Fruit fly (Drosophila melanogaster): ENCODE data around the gene Ggt-1.

Gene Ggt-1

DNA sequence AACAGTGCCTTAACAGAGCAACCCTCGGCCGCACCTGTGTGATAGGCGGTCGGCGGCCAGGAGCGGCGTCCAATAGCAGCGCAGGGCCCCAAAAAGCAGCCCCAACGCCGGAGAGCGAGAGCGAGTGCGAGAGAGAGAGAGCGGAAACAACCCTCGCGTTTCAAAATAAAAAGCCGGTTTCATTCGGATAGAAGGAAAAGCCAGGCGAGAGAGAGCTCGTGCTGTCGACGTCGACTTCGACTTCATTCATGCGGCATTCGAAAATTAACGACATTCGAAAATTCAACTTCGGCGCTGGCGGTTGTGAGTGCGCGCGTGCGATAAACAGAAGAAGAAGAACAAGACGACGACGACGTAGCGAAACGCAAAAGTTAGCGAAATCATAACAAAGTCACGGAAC, 22.1 kb upstream of the Ggt-1 start (continued):
- no peak for TF ChIP-seq vri (GFP tag; optimal IDR thresholded peaks at IDR 0.05)
- no peak for TF ChIP-seq Eip75B (GFP tag; optimal IDR thresholded peaks at IDR 0.05)
- no peak for TF ChIP-seq topi (GFP tag; optimal IDR thresholded peaks at IDR 0.05)
- no peak for TF ChIP-seq Ets21C (GFP tag; optimal IDR thresholded peaks at IDR 0.05)
- TF ChIP-seq lz (GFP tag; optimal IDR thresholded peaks at IDR 0.05): no peak
- no peak for TF ChIP-seq net (GFP tag; optimal IDR thresholded peaks at IDR 0.05)
- TF ChIP-seq ss (GFP tag; optimal IDR thresholded peaks at IDR 0.05): peak in 1 of 2 experiments; percentile 6
- peak; percentile 57 for TF ChIP-seq Eip78C (GFP tag)
- TF ChIP-seq CG4318 (GFP tag; optimal IDR thresholded peaks at IDR 0.05): no peak
- TF ChIP-seq CG32006 (GFP tag; optimal IDR thresholded peaks at IDR 0.05): no peak
- no peak for TF ChIP-seq acj6 (GFP tag; optimal IDR thresholded peaks at IDR 0.05)
- TF ChIP-seq CG31627 (GFP tag; optimal IDR thresholded peaks at IDR 0.05): no peak
- TF ChIP-seq Blimp-1 (GFP tag; optimal IDR thresholded peaks at IDR 0.05): no peak
- no peak for TF ChIP-seq Hr4 (GFP tag; optimal IDR thresholded peaks at IDR 0.05)
- no peak for TF ChIP-seq Sox15 (GFP tag; optimal IDR thresholded peaks at IDR 0.05)
- no peak for TF ChIP-seq Hr39 (GFP tag; optimal IDR thresholded peaks at IDR 0.05)
- TF ChIP-seq CG8319 (GFP tag; optimal IDR thresholded peaks at IDR 0.05): no peak
- no peak for TF ChIP-seq achi (GFP tag; optimal IDR thresholded peaks at IDR 0.05)
- no peak for TF ChIP-seq spab (GFP tag; optimal IDR thresholded peaks at IDR 0.05)
- peak; percentile 23 for TF ChIP-seq CG9139 (GFP tag; optimal IDR thresholded peaks at IDR 0.05)
- peak; percentile 34; the same call in 1 of the 2 replicates for TF ChIP-seq CG15336 (GFP tag; IDR thresholded peaks at IDR 0.05)
- no peak for TF ChIP-seq OdsH (GFP tag; optimal IDR thresholded peaks at IDR 0.05)
- TF ChIP-seq CG8632 (GFP tag; optimal IDR thresholded peaks at IDR 0.05): no peak
- TF ChIP-seq CG6792 (GFP tag; optimal IDR thresholded peaks at IDR 0.05): no peak
- TF ChIP-seq CG11294 (GFP tag; IDR thresholded peaks at IDR 0.05): no peak
- TF ChIP-seq CG11902 (GFP tag; optimal IDR thresholded peaks at IDR 0.05): peak; percentile 48
- TF ChIP-seq CG6163 (GFP tag; IDR thresholded peaks at IDR 0.05): no peak; the same call in 1 of the 3 replicates
- no peak for TF ChIP-seq Lpt (GFP tag; optimal IDR thresholded peaks at IDR 0.05)
- TF ChIP-seq CG7368 (GFP tag; optimal IDR thresholded peaks at IDR 0.05): no peak
- no peak for TF ChIP-seq Sox102F (GFP tag; optimal IDR thresholded peaks at IDR 0.05)
- TF ChIP-seq CG1621 (tag; optimal IDR thresholded peaks at IDR 0.05): no peak

dm6 chrX:18533308-18533707, 21.0 kb upstream of the Ggt-1 start:
- TF ChIP-seq Eip78C (GFP tag) (peak; percentile 84), lz (GFP tag; optimal IDR thresholded peaks at IDR 0.05) (peak; percentile 39), Met (GFP tag; optimal IDR thresholded peaks at IDR 0.05) (peak; percentile 5), dsx (GFP tag; optimal IDR thresholded peaks at IDR 0.05; ENCODE audit: poor library complexity, severe bottlenecking) (no peak), CG3919 (GFP tag; optimal IDR thresholded peaks at IDR 0.05) (peak; percentile 3), Sox102F (GFP tag; optimal IDR thresholded peaks at IDR 0.05) (peak; percentile 16), achi (GFP tag; optimal IDR thresholded peaks at IDR 0.05) (peak; percentile 23), Hr39 (GFP tag; optimal IDR thresholded peaks at IDR 0.05) (peak; percentile 20), CG34406 (GFP tag; optimal IDR thresholded peaks at IDR 0.05) (peak; percentile 11), CG6792 (GFP tag; optimal IDR thresholded peaks at IDR 0.05) (peak; percentile 10), Sox14 (GFP tag; optimal IDR thresholded peaks at IDR 0.05) (peak; percentile 23), Hr38 (GFP tag; optimal IDR thresholded peaks at IDR 0.05) (no peak), svp (GFP tag) (peak; percentile 80), topi (GFP tag; optimal IDR thresholded peaks at IDR 0.05) (peak; percentile 39), CG32006 (GFP tag; optimal IDR thresholded peaks at IDR 0.05) (peak; percentile 13), OdsH (GFP tag; optimal IDR thresholded peaks at IDR 0.05) (peak; percentile 13), CG31627 (GFP tag; optimal IDR thresholded peaks at IDR 0.05) (peak; percentile 19), Smox (GFP tag; optimal IDR thresholded peaks at IDR 0.05) (peak; percentile 36), acj6 (GFP tag; optimal IDR thresholded peaks at IDR 0.05) (peak; percentile 16), esn (GFP tag; optimal IDR thresholded peaks at IDR 0.05) (peak; percentile 53), pdm3 (GFP tag; optimal IDR thresholded peaks at IDR 0.05) (peak; percentile 18), eg (GFP tag; IDR thresholded peaks at IDR 0.05) (no peak), CG8632 (GFP tag; optimal IDR thresholded peaks at IDR 0.05) (peak; percentile 25), CG11902 (GFP tag; optimal IDR thresholded peaks at IDR 0.05) (no peak), Gug (GFP tag; IDR thresholded peaks at IDR 0.05) (no peak), CG6808 (GFP tag; optimal IDR thresholded peaks at IDR 0.05) (peak; percentile 5)
